Fruit fly (Drosophila melanogaster) whole organism, wandering third instar larva: ENCODE results near the gene CG32095.

ENCODE experiments used
- Abd-B ChIP-seq: fragments of >200 bp; optimal IDR thresholded peaks from 2 replicates; lab custom pipeline; 2017; ENCODE audit warnings: missing biosample characterization, missing genetic modification characterization
- CG9705 ChIP-seq: fragments of 200-800 bp; sonication (Bioruptor generic); optimal IDR thresholded peaks from 2 replicates; lab custom pipeline; 2018; ENCODE audit warnings: missing biosample characterization, mild to moderate bottlenecking, missing genetic modification characterization
- CrebA ChIP-seq: fragments of 200-800 bp; sonication (Bioruptor generic); optimal IDR thresholded peaks from 2 replicates; lab custom pipeline; 2016; ENCODE audit warnings: missing biosample characterization, mild to moderate bottlenecking, missing genetic modification characterization, borderline replicate concordance
- Dif ChIP-seq: fragments of 200-275, 200-300 bp; sonication (Bioruptor generic); optimal IDR thresholded peaks from 2 replicates; lab custom pipeline; 2018; ENCODE audit warnings: missing biosample characterization, missing genetic modification characterization; ENCODE audit not compliant: partially characterized antibody
- GATAd ChIP-seq: sonication (Bioruptor generic); optimal IDR thresholded peaks from 2 replicates; lab custom pipeline; 2016; ENCODE audit warnings: missing biosample characterization, missing genetic modification characterization
- HLH106 ChIP-seq: fragments of 200-800 bp; optimal IDR thresholded peaks from 3 replicates; lab custom pipeline; 2019; ENCODE audit warnings: missing biosample characterization, mild to moderate bottlenecking, missing genetic modification characterization, moderate library complexity
- Hnf4 ChIP-seq: fragments of 200-800 bp; sonication (Bioruptor generic); optimal IDR thresholded peaks from 2 replicates; lab custom pipeline; 2016; ENCODE audit warnings: missing biosample characterization, mild to moderate bottlenecking, missing genetic modification characterization
- Hr83 ChIP-seq: fragments of 200-300 bp; sonication (Bioruptor generic); optimal IDR thresholded peaks from 2 replicates; lab custom pipeline; 2016; ENCODE audit warnings: missing biosample characterization, mild to moderate bottlenecking, missing genetic modification characterization, moderate library complexity; ENCODE audit not compliant: poor library complexity, severe bottlenecking
- Jra ChIP-seq: sonication (Bioruptor generic); optimal IDR thresholded peaks from 2 replicates; lab custom pipeline; 2016; ENCODE audit warnings: missing biosample characterization, missing genetic modification characterization
- Myc ChIP-seq: fragments of >200 bp; optimal IDR thresholded peaks from 2 replicates; lab custom pipeline; 2017
- N ChIP-seq: fragments of >200 bp; optimal IDR thresholded peaks from 2 replicates; lab custom pipeline; 2018; ENCODE audit warnings: missing biosample characterization, missing external identifiers, missing genetic modification characterization
- OdsH ChIP-seq: fragments of 200-800 bp; sonication (Bioruptor generic); optimal IDR thresholded peaks from 2 replicates; lab custom pipeline; 2016; ENCODE audit warnings: missing biosample characterization, mild to moderate bottlenecking, missing genetic modification characterization
- Rel ChIP-seq, 2 experiments: fragments of 200-800 bp; sonication (Bioruptor generic) in 1 of 2; optimal IDR thresholded peaks; 2 replicates in 1 of 2; 3 replicates in 1 of 2; lab custom pipeline; 2016 to 2019; ENCODE audit warnings: mild to moderate bottlenecking in 2 of 2, missing biosample characterization in 2 of 2, missing genetic modification characterization in 2 of 2, moderate library complexity in 1 of 2
- Sp1 ChIP-seq: fragments of 200-800 bp; sonication (Bioruptor generic); optimal IDR thresholded peaks from 3 replicates; lab custom pipeline; 2019; ENCODE audit warnings: missing biosample characterization, mild to moderate bottlenecking, missing genetic modification characterization, moderate library complexity
- Vsx2 ChIP-seq: fragments of 200-300, 225-300 bp; sonication (Bioruptor generic); optimal IDR thresholded peaks from 2 replicates; lab custom pipeline; 2018; ENCODE audit warnings: missing biosample characterization, missing genetic modification characterization; ENCODE audit not compliant: partially characterized antibody
- br ChIP-seq: fragments of 200-800 bp; sonication (Bioruptor generic); optimal IDR thresholded peaks from 2 replicates; lab custom pipeline; 2016; ENCODE audit warnings: missing biosample characterization, missing genetic modification characterization
- brk ChIP-seq: fragments of 200-800 bp; sonication (Bioruptor generic); optimal IDR thresholded peaks from 2 replicates; lab custom pipeline; 2016; ENCODE audit warnings: missing biosample characterization, mild to moderate bottlenecking, missing genetic modification characterization
- dl ChIP-seq, 2 experiments: fragments of 175-275, 200-275 bp in 1 of 2; fragments of 200-275 bp in 1 of 2; sonication (Bioruptor generic); optimal IDR thresholded peaks; lab custom pipeline; 2018; ENCODE audit warnings: mild to moderate bottlenecking in 2 of 2, missing biosample characterization in 2 of 2, missing genetic modification characterization in 2 of 2, moderate library complexity in 2 of 2; ENCODE audit not compliant: partially characterized antibody in 2 of 2, insufficient read depth in 1 of 2
- dmrt93B ChIP-seq: fragments of 200-800 bp; sonication (Bioruptor generic); optimal IDR thresholded peaks from 2 replicates; lab custom pipeline; 2018; ENCODE audit warnings: missing biosample characterization, mild to moderate bottlenecking, missing genetic modification characterization
- ey ChIP-seq: fragments of 200-800 bp; sonication (Bioruptor generic); optimal IDR thresholded peaks from 2 replicates; lab custom pipeline; 2016; ENCODE audit warnings: missing biosample characterization, missing genetic modification characterization
- foxo ChIP-seq, 2 experiments: fragments of 200-800 bp; sonication (Bioruptor generic); optimal IDR thresholded peaks; 2 replicates in 1 of 2; 3 replicates in 1 of 2; lab custom pipeline; 2016 to 2017; ENCODE audit warnings: missing biosample characterization in 2 of 2, missing genetic modification characterization in 2 of 2
- fru ChIP-seq: fragments of 200-800 bp; sonication (Bioruptor generic); optimal IDR thresholded peaks from 3 replicates; lab custom pipeline; 2016; ENCODE audit warnings: missing biosample characterization, mild to moderate bottlenecking, missing genetic modification characterization
- h ChIP-seq: fragments of 200-800 bp; sonication (Bioruptor generic); optimal IDR thresholded peaks from 3 replicates; lab custom pipeline; 2016; ENCODE audit warnings: missing biosample characterization, mild to moderate bottlenecking, missing genetic modification characterization
- psq ChIP-seq: fragments of 200-800 bp; sonication (Bioruptor generic); optimal IDR thresholded peaks from 3 replicates; lab custom pipeline; 2017; ENCODE audit warnings: missing biosample characterization, mild to moderate bottlenecking, missing genetic modification characterization, moderate library complexity
- rgr ChIP-seq: fragments of 200-800 bp; sonication (Bioruptor generic); optimal IDR thresholded peaks from 3 replicates; lab custom pipeline; 2016; ENCODE audit warnings: missing biosample characterization, mild to moderate bottlenecking, missing genetic modification characterization
- sage ChIP-seq: fragments of 200-800 bp; sonication (Bioruptor generic); optimal IDR thresholded peaks from 2 replicates; lab custom pipeline; 2016; ENCODE audit warnings: missing biosample characterization, mild to moderate bottlenecking, missing genetic modification characterization
- sv ChIP-seq: fragments of 200-800 bp; sonication (Bioruptor generic); optimal IDR thresholded peaks from 3 replicates; lab custom pipeline; 2016; ENCODE audit warnings: missing biosample characterization, missing genetic modification characterization
- tai ChIP-seq: sonication (Bioruptor generic); optimal IDR thresholded peaks from 2 replicates; lab custom pipeline; 2016; ENCODE audit warnings: missing biosample characterization, missing genetic modification characterization
- usp ChIP-seq: fragments of >200 bp; optimal IDR thresholded peaks from 2 replicates; lab custom pipeline; 2017; ENCODE audit warnings: missing biosample characterization, missing genetic modification characterization
- woc ChIP-seq: sonication (Bioruptor generic); optimal IDR thresholded peaks from 2 replicates; lab custom pipeline; 2016; ENCODE audit warnings: missing biosample characterization, mild to moderate bottlenecking, missing genetic modification characterization

The CG32095 gene

DNA sequence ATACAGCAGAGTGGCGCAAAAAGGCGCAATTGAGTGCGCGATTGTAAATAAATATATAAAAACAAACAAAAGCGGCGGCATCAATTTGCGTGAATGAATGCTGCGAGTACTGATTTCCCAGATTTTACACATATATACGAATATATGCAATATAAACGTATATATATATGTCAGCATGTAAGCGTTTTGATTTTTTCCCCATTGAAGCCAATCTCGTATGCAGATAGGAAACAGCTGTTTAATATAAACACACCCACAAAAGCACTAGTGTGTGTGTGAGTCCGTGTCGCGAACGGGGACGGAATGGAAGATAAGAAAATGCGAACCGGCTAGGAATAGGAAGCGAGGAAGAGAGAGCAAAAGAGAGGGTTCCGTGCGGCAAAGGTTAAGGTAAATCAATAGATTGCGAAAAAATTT is 36.6 kb downstream of the CG32095 start:
- TF ChIP-seq Hr83 (GFP tag; lab: Kevin White, UChicago) (no peak), Rel (GFP tag; optimal IDR thresholded peaks at IDR 0.05; lab: Kevin White, UChicago) (peak; percentile 10), Rel (tag; optimal IDR thresholded peaks at IDR 0.05; lab: Kevin White, UChicago) (peak; percentile 35), HLH106 (tag; lab: Kevin White, UChicago) (no peak), foxo (GFP tag; optimal IDR thresholded peaks at IDR 0.05; lab: Kevin White, UChicago) (peak in 1 of 2 experiments; percentile 12), psq (GFP tag; lab: Kevin White, UChicago) (peak; percentile 87), sage (GFP tag; lab: Kevin White, UChicago) (peak; percentile 42), h (no peak)

dm6 chr3L:11788195-11788594 is 37.3 kb downstream of the CG32095 start:
- TF ChIP-seq Sp1 (GFP tag; lab: Kevin White, UChicago) (no peak), Hr83 (GFP tag; lab: Kevin White, UChicago) (peak; percentile 62), Rel (GFP tag; optimal IDR thresholded peaks at IDR 0.05; lab: Kevin White, UChicago) (peak; percentile 10), Rel (tag; optimal IDR thresholded peaks at IDR 0.05; lab: Kevin White, UChicago) (peak; percentile 85), OdsH (peak; percentile 25), br (GFP tag; lab: Kevin White, UChicago) (peak; percentile 44), woc (GFP tag; lab: Kevin White, UChicago) (no peak), rgr (GFP tag; lab: Kevin White, UChicago) (peak; percentile 54), Hnf4 (GFP tag; lab: Kevin White, UChicago) (no peak), Myc (lab: Kevin White, UChicago) (no peak), N (no peak), h (peak; percentile 40), psq (GFP tag; lab: Kevin White, UChicago) (peak; percentile 48), foxo (GFP tag; optimal IDR thresholded peaks at IDR 0.05; lab: Kevin White, UChicago) (peak in 1 of 2 experiments; percentile 8), GATAd (no peak), CG9705 (GFP tag; lab: Kevin White, UChicago) (no peak), Dif (GFP tag; lab: Kevin White, UChicago) (no peak), tai (GFP tag; lab: Kevin White, UChicago) (no peak), sage (GFP tag; lab: Kevin White, UChicago) (no peak)

- TF ChIP-seq CrebA (no peak), HLH106 (tag; lab: Kevin White, UChicago) (no peak), fru (GFP tag; lab: Kevin White, UChicago) (peak; percentile 41), Dif (GFP tag; lab: Kevin White, UChicago) (no peak), foxo (GFP tag; optimal IDR thresholded peaks at IDR 0.05; lab: Kevin White, UChicago) (no peak), rgr (GFP tag; lab: Kevin White, UChicago) (peak; percentile 56), h (no peak), ey (GFP tag; lab: Kevin White, UChicago) (peak; percentile 48), Abd-B (GFP tag; lab: Kevin White, UChicago) (no peak), OdsH (peak; percentile 27), brk (GFP tag; lab: Kevin White, UChicago) (no peak), dmrt93B (GFP tag; lab: Kevin White, UChicago) (no peak), dl (GFP tag; optimal IDR thresholded peaks at IDR 0.05; lab: Kevin White, UChicago; ENCODE audit: insufficient read depth in 1 of 2, partially characterized antibody in 2 of 2) (no peak), CG9705 (GFP tag; lab: Kevin White, UChicago) (no peak), psq (GFP tag; lab: Kevin White, UChicago) (no peak), sv (GFP tag; lab: Kevin White, UChicago) (no peak), woc (GFP tag; lab: Kevin White, UChicago) (no peak), usp (GFP tag; lab: Kevin White, UChicago) (no peak), tai (GFP tag; lab: Kevin White, UChicago) (no peak)
Measured at dm6 chr3L:11785291-11785690, 40.2 kb downstream of the CG32095 start.

- TF ChIP-seq rgr (GFP tag; lab: Kevin White, UChicago) (peak; percentile 22), OdsH (peak; percentile 15), tai (GFP tag; lab: Kevin White, UChicago) (no peak), Jra (peak; percentile 34), h (peak; percentile 57), Hr83 (GFP tag; lab: Kevin White, UChicago) (peak; percentile 50), Rel (GFP tag; optimal IDR thresholded peaks at IDR 0.05; lab: Kevin White, UChicago) (no peak), Rel (tag; optimal IDR thresholded peaks at IDR 0.05; lab: Kevin White, UChicago) (no peak), dmrt93B (GFP tag; lab: Kevin White, UChicago) (no peak), foxo (GFP tag; optimal IDR thresholded peaks at IDR 0.05; lab: Kevin White, UChicago) (peak in 1 of 2 experiments; percentile 27), fru (GFP tag; lab: Kevin White, UChicago) (peak; percentile 34), Vsx2 (GFP tag; lab: Kevin White, UChicago) (no peak)
Measured at dm6 chr3L:11777348-11777958, 48.1 kb downstream of the CG32095 start.
